Worm (Caenorhabditis elegans) whole organism, young adult: ENCODE results near the gene irld-4.

Source experiments
- Y95B8A.8 ChIP-seq: fragments of 200-800 bp; sonication (Bioruptor generic); IDR thresholded peaks from 2 replicates; pipeline ENCODE4 v1.3.6; 2022; ENCODE audit warnings: missing genetic modification reagents, missing genetic modification characterization, missing compliant biosample characterization
- attf-6 ChIP-seq: fragments of 200-800 bp; sonication (Bioruptor generic); IDR thresholded peaks from 2 replicates; pipeline ENCODE4 v1.3.6; 2022; ENCODE audit warnings: missing genetic modification reagents, missing genetic modification characterization, missing compliant biosample characterization
- ccch-3 ChIP-seq: fragments of 200-800 bp; sonication (Bioruptor generic); optimal IDR thresholded peaks from 2 replicates; lab custom pipeline; 2018; ENCODE audit warnings: mild to moderate bottlenecking, missing genetic modification characterization, missing compliant biosample characterization
- ceh-40 ChIP-seq: fragments of 200-800 bp; sonication (Bioruptor generic); IDR thresholded peaks from 2 replicates; pipeline ENCODE4 v1.3.6; 2022; ENCODE audit warnings: missing genetic modification characterization, missing compliant biosample characterization
- ceh-91 ChIP-seq: fragments of 200-800 bp; sonication (Bioruptor generic); IDR thresholded peaks from 2 replicates; pipeline ENCODE4 v1.3.6; 2022; ENCODE audit warnings: missing genetic modification reagents, missing genetic modification characterization, missing compliant biosample characterization
- efl-1 ChIP-seq: fragments of 150-350 bp; optimal IDR thresholded peaks from 2 replicates; lab custom pipeline; 2014; ENCODE audit warnings: missing biosample characterization, missing genetic modification reagents, missing genetic modification characterization
- egrh-3 ChIP-seq: fragments of 200-800 bp; sonication (Bioruptor generic); IDR thresholded peaks from 2 replicates; pipeline ENCODE4 v1.3.6; 2022; ENCODE audit warnings: missing genetic modification reagents, missing genetic modification characterization, missing compliant biosample characterization
- him-1 ChIP-seq: sonication (generic microtip); optimal IDR thresholded peaks from 2 replicates; lab custom pipeline; 2016; ENCODE audit warnings: missing genotype, missing genetic modification reagents, missing genetic modification characterization, missing compliant biosample characterization
- pha-4 ChIP-seq: fragments of 150-350 bp; sonication (generic microtip); optimal IDR thresholded peaks from 2 replicates; lab custom pipeline; 2014; ENCODE audit warnings: missing biosample characterization, missing genetic modification reagents, missing genetic modification characterization
- rec-8 ChIP-seq, 2 experiments: sonication (generic microtip); optimal IDR thresholded peaks; 2 replicates each; lab custom pipeline; 2016; ENCODE audit warnings: mild to moderate bottlenecking in 2 of 2, missing genetic modification characterization in 2 of 2, missing genetic modification reagents in 2 of 2, missing genotype in 2 of 2, missing biosample characterization in 1 of 2, missing compliant biosample characterization in 1 of 2, moderate library complexity in 1 of 2
- snpc-3.4 ChIP-seq: sonication (generic microtip); optimal IDR thresholded peaks from 2 replicates; lab custom pipeline; 2017; ENCODE audit warnings: missing genetic modification characterization, mild to moderate bottlenecking, missing compliant biosample characterization, antibody characterized with exemption, moderate library complexity, missing genotype, missing genetic modification reagents
- unc-62 ChIP-seq: fragments of 150-350 bp; optimal IDR thresholded peaks from 2 replicates; lab custom pipeline; 2014; ENCODE audit warnings: missing biosample characterization, missing genetic modification reagents, missing genetic modification characterization

DNA sequence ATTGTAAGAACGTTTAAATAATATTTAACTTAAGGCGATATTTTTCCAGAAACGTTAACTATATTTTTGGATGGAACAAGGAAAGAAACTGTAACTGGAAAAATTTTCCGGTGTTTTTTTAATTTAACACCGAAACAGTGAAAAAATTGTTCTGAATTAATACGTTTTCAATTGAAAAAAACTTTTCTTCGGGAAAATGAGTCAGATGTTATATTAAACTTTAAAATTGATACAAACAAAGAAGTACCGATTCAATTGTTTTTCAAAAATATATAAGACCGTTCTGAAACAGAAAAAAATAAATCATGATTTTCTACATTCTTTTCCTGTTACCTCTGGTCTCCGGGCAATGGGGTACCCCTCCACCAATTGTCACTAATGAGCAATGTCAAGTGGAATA lies 1.9 kb downstream of the irld-4 start, which contains the start of gene ule-2:
- TF ChIP-seq ccch-3 (GFP tag; lab: Kevin White, UChicago), result no peak
- no peak for TF ChIP-seq ceh-40 (GFP tag; lab: Robert Waterston, UW)
- TF ChIP-seq egrh-3 (GFP tag; lab: Robert Waterston, UW), result no peak
- no peak for TF ChIP-seq Y95B8A.8 (GFP tag; lab: Robert Waterston, UW)
- no peak for TF ChIP-seq snpc-3.4 (tag; lab: Kevin White, UChicago)
- no peak for TF ChIP-seq unc-62
- TF ChIP-seq attf-6, result no peak
- no peak for TF ChIP-seq pha-4 (tag; lab: Kevin White, UChicago)
- no peak for TF ChIP-seq rec-8 (tag; optimal IDR thresholded peaks at IDR 0.05; lab: Kevin White, UChicago)
- no peak for TF ChIP-seq efl-1 (GFP tag; lab: Kevin White, UChicago)
- TF ChIP-seq ceh-91 (GFP tag; lab: Robert Waterston, UW), result no peak
- TF ChIP-seq him-1 (tag; lab: Kevin White, UChicago), result no peak
